Worm (Caenorhabditis elegans): ENCODE results near the gene T22B2.5.
A peak's percentile ranks its signal among the peaks of the same experiment; 100 is the strongest.

Gene T22B2.5

ce11 chrX:3911280-3911679, at the start of gene T22B2.5:
Gene T22B2.5, minus strand, starts transcription at chrX:3911380.
- TF ChIP-seq pqm-1 (tag; optimal IDR thresholded peaks at IDR 0.05) (no peak), nhr-23 (tag; optimal IDR thresholded peaks at IDR 0.05) (no peak), jun-1 (tag; optimal IDR thresholded peaks at IDR 0.05) (no peak), mml-1 (tag; optimal IDR thresholded peaks at IDR 0.05) (no peak), mdl-1 (tag; optimal IDR thresholded peaks at IDR 0.05) (no peak), fkh-2 (tag; optimal IDR thresholded peaks at IDR 0.05) (no peak), hmg-11 (tag; optimal IDR thresholded peaks at IDR 0.05) (no peak), skn-1 (tag; optimal IDR thresholded peaks at IDR 0.05) (no peak), aly-2 (tag; optimal IDR thresholded peaks at IDR 0.05) (no peak), pha-4 (tag; optimal IDR thresholded peaks at IDR 0.05) (no peak), nhr-43 (tag; optimal IDR thresholded peaks at IDR 0.05; ENCODE audit: poor library complexity, severe bottlenecking) (no peak), ztf-11 (tag; optimal IDR thresholded peaks at IDR 0.05) (no peak), nhr-28 (tag; optimal IDR thresholded peaks at IDR 0.05) (no peak), R02D3.7 (tag; optimal IDR thresholded peaks at IDR 0.05) (no peak), elt-2 (tag; optimal IDR thresholded peaks at IDR 0.05) (no peak), nhr-25 (tag; optimal IDR thresholded peaks at IDR 0.05) (no peak), nhr-76 (tag; optimal IDR thresholded peaks at IDR 0.05) (no peak), ama-1 (optimal IDR thresholded peaks at IDR 0.05) (no peak), nhr-11 (tag; optimal IDR thresholded peaks at IDR 0.05) (no peak)

ce11 chrX:3960345-3960744, 49.2 kb upstream of the T22B2.5 start:
- TF ChIP-seq eor-1 (tag; optimal IDR thresholded peaks at IDR 0.05) (no peak), elt-3 (tag; optimal IDR thresholded peaks at IDR 0.05) (no peak), fkh-10 (GFP tag; optimal IDR thresholded peaks at IDR 0.05) (peak; percentile 71)

ce11 chrX:3959221-3959620, 48.0 kb upstream of the T22B2.5 start:
- TF ChIP-seq nfya-1 (tag; optimal IDR thresholded peaks at IDR 0.05; ENCODE audit: insufficient read depth): no peak
- TF ChIP-seq lin-39 (tag; optimal IDR thresholded peaks at IDR 0.05): peak; percentile 44

- TF ChIP-seq nhr-25 (tag; optimal IDR thresholded peaks at IDR 0.05) (no peak), mml-1 (tag; optimal IDR thresholded peaks at IDR 0.05) (no peak)
These were observed 47.1 kb upstream of the T22B2.5 start, which contains the start of gene lin-18 for ce11 chrX:3958252-3958651. Gene lin-18, plus strand, starts transcription at chrX:3958552.

- TF ChIP-seq nfya-1 (tag; optimal IDR thresholded peaks at IDR 0.05; ENCODE audit: insufficient read depth): peak; percentile 23
- no peak for TF ChIP-seq eor-1 (tag; optimal IDR thresholded peaks at IDR 0.05)
- TF ChIP-seq nhr-12 (tag; optimal IDR thresholded peaks at IDR 0.05): no peak
These were observed 46.5 kb upstream of the T22B2.5 start for ce11 chrX:3957475-3958204.

- TF ChIP-seq elt-2 (tag; optimal IDR thresholded peaks at IDR 0.05) (peak; percentile 81), nhr-77 (tag; optimal IDR thresholded peaks at IDR 0.05) (no peak), lin-39 (tag; optimal IDR thresholded peaks at IDR 0.05) (no peak), pqm-1 (tag; optimal IDR thresholded peaks at IDR 0.05) (peak; percentile 28), pha-4 (tag; optimal IDR thresholded peaks at IDR 0.05) (peak; percentile 12), eor-1 (tag; optimal IDR thresholded peaks at IDR 0.05) (no peak), nhr-25 (tag; optimal IDR thresholded peaks at IDR 0.05) (no peak), unc-39 (tag; optimal IDR thresholded peaks at IDR 0.05) (no peak)
These were observed 41.6 kb upstream of the T22B2.5 start for ce11 chrX:3952737-3953136.

ce11 chrX:3949763-3950162, 38.6 kb upstream of the T22B2.5 start:
- TF ChIP-seq ama-1 (optimal IDR thresholded peaks at IDR 0.05) (no peak), ceh-28 (tag; optimal IDR thresholded peaks at IDR 0.05) (no peak), nhr-11 (tag; optimal IDR thresholded peaks at IDR 0.05) (no peak), nhr-12 (tag; optimal IDR thresholded peaks at IDR 0.05) (no peak), daf-12 (tag; optimal IDR thresholded peaks at IDR 0.05) (no peak), fkh-10 (GFP tag; optimal IDR thresholded peaks at IDR 0.05) (no peak), skn-1 (tag; optimal IDR thresholded peaks at IDR 0.05) (no peak), pha-4 (tag; optimal IDR thresholded peaks at IDR 0.05) (no peak), nhr-43 (tag; optimal IDR thresholded peaks at IDR 0.05; ENCODE audit: poor library complexity, severe bottlenecking) (no peak), egl-5 (tag; optimal IDR thresholded peaks at IDR 0.05) (no peak), tbx-2 (tag; optimal IDR thresholded peaks at IDR 0.05) (no peak), ZK546.5 (tag; optimal IDR thresholded peaks at IDR 0.05) (no peak), ceh-82 (tag; optimal IDR thresholded peaks at IDR 0.05) (no peak), mdl-1 (tag; optimal IDR thresholded peaks at IDR 0.05) (no peak), ceh-16 (tag; optimal IDR thresholded peaks at IDR 0.05) (no peak), fkh-2 (tag; optimal IDR thresholded peaks at IDR 0.05) (no peak)

All from whole organism, L3 larva.